Fruit fly (Drosophila melanogaster) whole organism, embryonic: ENCODE results near the gene CG7789.

Source experiments
- Abd-B ChIP-seq: fragments of 200-800 bp; sonication (Bioruptor generic); optimal IDR thresholded peaks from 2 replicates; lab custom pipeline; 2018; ENCODE audit warnings: missing biosample characterization, mild to moderate bottlenecking, missing genetic modification characterization, moderate library complexity
- B-H2 ChIP-seq: fragments of 200-800 bp; sonication (Bioruptor generic); optimal IDR thresholded peaks from 2 replicates; lab custom pipeline; 2018; ENCODE audit warnings: missing biosample characterization, mild to moderate bottlenecking, missing genetic modification characterization
- C15 ChIP-seq: fragments of 200-800 bp; sonication (Bioruptor generic); IDR thresholded peaks from 3 replicates; pipeline ENCODE4 v1.3.6; 2022; ENCODE audit warnings: missing biosample characterization, missing genetic modification characterization
- CG10366 ChIP-seq: fragments of 200-800 bp; sonication (Bioruptor generic); IDR thresholded peaks from 2 replicates; pipeline ENCODE4 v1.3.6; 2022; ENCODE audit warnings: missing biosample characterization, missing genetic modification characterization
- CG12155 ChIP-seq: fragments of 200-800 bp; sonication (Bioruptor generic); optimal IDR thresholded peaks from 3 replicates; lab custom pipeline; 2016; ENCODE audit warnings: missing biosample characterization, missing genetic modification characterization
- CG14050 ChIP-seq: fragments of 200-800 bp; sonication (Bioruptor generic); IDR thresholded peaks from 3 replicates; pipeline ENCODE4 v1.3.6; 2022; ENCODE audit warnings: missing biosample characterization, missing genetic modification characterization
- CG14441 ChIP-seq: fragments of 200-800 bp; sonication (Bioruptor generic); IDR thresholded peaks from 2 replicates; pipeline ENCODE4 v1.3.6; 2022; ENCODE audit warnings: missing biosample characterization, missing genetic modification characterization
- CG15479 ChIP-seq: fragments of 200-800 bp; sonication (Bioruptor generic); optimal IDR thresholded peaks from 3 replicates; lab custom pipeline; 2019; ENCODE audit warnings: missing biosample characterization, mild to moderate bottlenecking, missing genetic modification characterization, moderate library complexity
- CG15514 ChIP-seq: fragments of 200-800 bp; sonication (Bioruptor generic); optimal IDR thresholded peaks from 3 replicates; lab custom pipeline; 2017; ENCODE audit warnings: missing biosample characterization, missing genetic modification characterization, mild to moderate bottlenecking, moderate library complexity, missing genetic modification reagents
- CG18011 ChIP-seq: fragments of 200-800 bp; sonication (Bioruptor generic); optimal IDR thresholded peaks from 2 replicates; lab custom pipeline; 2017; ENCODE audit warnings: missing biosample characterization, missing genetic modification characterization, mild to moderate bottlenecking, moderate library complexity, missing genotype
- CG18476 ChIP-seq: fragments of 200-800 bp; sonication (Bioruptor generic); optimal IDR thresholded peaks from 2 replicates; lab custom pipeline; 2016; ENCODE audit warnings: missing biosample characterization, mild to moderate bottlenecking, missing genetic modification characterization
- CG2116 ChIP-seq: fragments of 200-800 bp; sonication (Bioruptor generic); optimal IDR thresholded peaks from 3 replicates; lab custom pipeline; 2018; ENCODE audit warnings: missing biosample characterization, mild to moderate bottlenecking, missing genetic modification characterization
- CG4360 ChIP-seq: fragments of 200-800 bp; sonication (Bioruptor generic); IDR thresholded peaks from 2 replicates; pipeline ENCODE4 v1.3.6; 2022; ENCODE audit warnings: missing biosample characterization, missing genetic modification characterization
- CG4820 ChIP-seq: fragments of 200-800 bp; sonication (Bioruptor generic); optimal IDR thresholded peaks from 3 replicates; lab custom pipeline; 2016; ENCODE audit warnings: missing biosample characterization, missing genetic modification characterization
- CG5245 ChIP-seq: fragments of 200-800 bp; sonication (Bioruptor generic); optimal IDR thresholded peaks from 3 replicates; lab custom pipeline; 2016; ENCODE audit warnings: missing biosample characterization, missing genetic modification characterization
- CG7372 ChIP-seq: fragments of 200-800 bp; sonication (Bioruptor generic); IDR thresholded peaks from 2 replicates; pipeline ENCODE4 v1.3.6; 2022; ENCODE audit warnings: missing biosample characterization, missing genetic modification characterization
- CG8290 ChIP-seq, 3 experiments: fragments of 200-800 bp; sonication (Bioruptor generic); optimal IDR thresholded peaks; 2 replicates each; lab custom pipeline; 2016 to 2019; ENCODE audit warnings: missing biosample characterization in 3 of 3, missing genetic modification characterization in 3 of 3, mild to moderate bottlenecking in 2 of 3, moderate library complexity in 1 of 3
- CG8478 ChIP-seq: fragments of >200 bp; optimal IDR thresholded peaks from 2 replicates; lab custom pipeline; 2018
- CG9932 ChIP-seq: fragments of 200-800 bp; sonication (Bioruptor generic); IDR thresholded peaks from 2 replicates; pipeline ENCODE4 v1.3.6; 2022; ENCODE audit warnings: missing biosample characterization, missing genetic modification characterization
- Doc3 ChIP-seq: fragments of 200-800 bp; sonication (Bioruptor generic); IDR thresholded peaks from 3 replicates; pipeline ENCODE4 v1.3.6; 2022; ENCODE audit warnings: missing biosample characterization, missing genetic modification characterization; ENCODE audit not compliant: partially characterized antibody
- Gug ChIP-seq: fragments of 200-800 bp; sonication (Bioruptor generic); IDR thresholded peaks from 4 replicates; pipeline ENCODE4 v1.3.6; 2022; ENCODE audit warnings: missing biosample characterization, missing genetic modification characterization
- Hr39 ChIP-seq: fragments of >200 bp; optimal IDR thresholded peaks from 2 replicates; lab custom pipeline; 2017
- Hsf ChIP-seq: fragments of 200-800 bp; sonication (Bioruptor generic); optimal IDR thresholded peaks from 3 replicates; lab custom pipeline; 2016; ENCODE audit warnings: missing biosample characterization, missing genetic modification characterization
- Max ChIP-seq: fragments of 200-800 bp; sonication (Bioruptor generic); optimal IDR thresholded peaks from 2 replicates; lab custom pipeline; 2016; ENCODE audit warnings: missing biosample characterization, mild to moderate bottlenecking, missing genetic modification characterization
- NFAT ChIP-seq: fragments of 200-800 bp; sonication (Bioruptor generic); IDR thresholded peaks from 2 replicates; pipeline ENCODE4 v1.3.6; 2022; ENCODE audit warnings: missing biosample characterization, missing genetic modification characterization
- Scr ChIP-seq: fragments of 200-800 bp; sonication (Bioruptor generic); IDR thresholded peaks from 2 replicates; pipeline ENCODE4 v1.3.6; 2022; ENCODE audit warnings: missing biosample characterization, missing genetic modification characterization; ENCODE audit not compliant: partially characterized antibody
- Sin3A ChIP-seq: fragments of >200 bp; optimal IDR thresholded peaks from 2 replicates; lab custom pipeline; 2018
- Sry-β ChIP-seq: fragments of 200-800 bp; sonication (Bioruptor generic); optimal IDR thresholded peaks from 2 replicates; lab custom pipeline; 2018; ENCODE audit warnings: missing biosample characterization, mild to moderate bottlenecking, missing genetic modification characterization, moderate library complexity
- Sry-δ ChIP-seq: fragments of 200-800 bp; sonication (Bioruptor generic); optimal IDR thresholded peaks from 2 replicates; lab custom pipeline; 2016; ENCODE audit warnings: missing biosample characterization, missing genetic modification characterization
- ap ChIP-seq: fragments of 200-800 bp; sonication (Bioruptor generic); IDR thresholded peaks from 2 replicates; pipeline ENCODE4 v1.3.6; 2022; ENCODE audit warnings: missing biosample characterization, missing genetic modification characterization
- az2 ChIP-seq: fragments of 200-800 bp; sonication (Bioruptor generic); optimal IDR thresholded peaks from 3 replicates; lab custom pipeline; 2016; ENCODE audit warnings: missing biosample characterization, missing genetic modification characterization
- cwo ChIP-seq: fragments of 200-800 bp; sonication (Bioruptor generic); optimal IDR thresholded peaks from 3 replicates; lab custom pipeline; 2017; ENCODE audit warnings: missing biosample characterization, missing genetic modification characterization, mild to moderate bottlenecking, moderate library complexity, missing genetic modification reagents
- dpn ChIP-seq, 2 experiments: fragments of 200-800 bp; sonication (Bioruptor generic); optimal IDR thresholded peaks; 3 replicates each; lab custom pipeline; 2016; ENCODE audit warnings: missing biosample characterization in 2 of 2, missing genetic modification characterization in 2 of 2
- gcm ChIP-seq: fragments of 200-800 bp; sonication (Bioruptor generic); optimal IDR thresholded peaks from 2 replicates; lab custom pipeline; 2019; ENCODE audit warnings: missing biosample characterization, mild to moderate bottlenecking, missing genetic modification characterization, moderate library complexity
- knrl ChIP-seq: fragments of 200-800 bp; sonication (Bioruptor generic); IDR thresholded peaks from 3 replicates; pipeline ENCODE4 v1.3.6; 2022; ENCODE audit warnings: missing biosample characterization, missing genetic modification characterization; ENCODE audit not compliant: partially characterized antibody
- lilli ChIP-seq: fragments of 200-800 bp; sonication (Bioruptor generic); optimal IDR thresholded peaks from 3 replicates; lab custom pipeline; 2016; ENCODE audit warnings: missing biosample characterization, missing genetic modification characterization
- lmd ChIP-seq: fragments of 200-800 bp; sonication (Bioruptor generic); IDR thresholded peaks from 2 replicates; pipeline ENCODE4 v1.3.6; 2022; ENCODE audit warnings: missing biosample characterization, missing genetic modification characterization
- lola ChIP-seq, 3 experiments: fragments of >200 bp in 2 of 3; fragments of 200-800 bp in 1 of 3; sonication (Bioruptor generic) in 1 of 3; optimal IDR thresholded peaks; 2 replicates each; lab custom pipeline; 2017 to 2019; ENCODE audit warnings: missing biosample characterization in 3 of 3, missing genetic modification characterization in 3 of 3, mild to moderate bottlenecking in 1 of 3, moderate library complexity in 1 of 3
- lov ChIP-seq, 2 experiments: fragments of 200-800 bp in 1 of 2; fragments of >200 bp in 1 of 2; sonication (Bioruptor generic) in 1 of 2; IDR thresholded peaks in 1 of 2; optimal IDR thresholded peaks in 1 of 2; 2 replicates in 1 of 2; 3 replicates in 1 of 2; pipeline versions ENCODE4 v1.3.6 to Lab custom; 2017 to 2022; ENCODE audit warnings: missing biosample characterization in 1 of 2, missing genetic modification characterization in 1 of 2
- otp ChIP-seq: fragments of 200-800 bp; sonication (Bioruptor generic); IDR thresholded peaks from 3 replicates; pipeline ENCODE4, ENCODE4 v1.3.6; 2022; ENCODE audit warnings: missing biosample characterization, missing genetic modification characterization
- pho ChIP-seq: fragments of 200-800 bp; sonication (Bioruptor generic); optimal IDR thresholded peaks from 2 replicates; lab custom pipeline; 2016; ENCODE audit warnings: missing biosample characterization, missing genetic modification characterization
- prd ChIP-seq, 3 experiments: fragments of >200 bp in 2 of 3; fragments of 200-800 bp in 1 of 3; sonication (Bioruptor generic) in 1 of 3; optimal IDR thresholded peaks in 2 of 3; IDR thresholded peaks in 1 of 3; 2 replicates in 2 of 3; 3 replicates in 1 of 3; pipeline versions ENCODE4 v1.3.6 to Lab custom; 2017 to 2022; ENCODE audit warnings: missing biosample characterization in 1 of 3, missing genetic modification characterization in 1 of 3
- pum ChIP-seq: fragments of 200-800 bp; sonication (Bioruptor generic); optimal IDR thresholded peaks from 2 replicates; lab custom pipeline; 2016; ENCODE audit warnings: missing biosample characterization, missing genetic modification characterization
- repo ChIP-seq: fragments of 200-800 bp; sonication (Bioruptor generic); optimal IDR thresholded peaks from 2 replicates; lab custom pipeline; 2016; ENCODE audit warnings: missing biosample characterization, missing genetic modification characterization
- ro ChIP-seq: fragments of 200-800 bp; sonication (Bioruptor generic); IDR thresholded peaks from 2 replicates; pipeline ENCODE4 v1.3.6; 2022; ENCODE audit warnings: missing biosample characterization, missing genetic modification characterization
- sima ChIP-seq: fragments of 200-800 bp; sonication (Bioruptor generic); optimal IDR thresholded peaks from 2 replicates; lab custom pipeline; 2016; ENCODE audit warnings: missing biosample characterization, missing genetic modification characterization
- tap ChIP-seq: fragments of 200-800 bp; optimal IDR thresholded peaks from 3 replicates; lab custom pipeline; 2019; ENCODE audit warnings: missing biosample characterization, mild to moderate bottlenecking, missing genetic modification characterization, moderate library complexity
- vvl ChIP-seq: fragments of 200-800 bp; sonication (Bioruptor generic); IDR thresholded peaks from 2 replicates; pipeline ENCODE4 v1.3.6; 2022; ENCODE audit warnings: missing biosample characterization, missing genetic modification characterization

CG7789 gene

dm6 chr3R:29798966-29799680, 3.9 kb upstream of the CG7789 start, which contains the start of the genes Rnb and Drice (continued):
- TF ChIP-seq dpn (GFP tag; optimal IDR thresholded peaks at IDR 0.05; lab: Kevin White, UChicago) (peak in 1 of 2 experiments; percentile 33), NFAT (GFP tag; lab: Robert Waterston, UW) (peak; percentile 49; the same call in 1 of the 2 replicates), CG9932 (peak; percentile 72), pho (peak; percentile 23), lilli (peak; percentile 48), Sin3A (lab: Kevin White, UChicago) (peak; percentile 77), CG18476 (GFP tag; lab: Kevin White, UChicago) (no peak), Sry-δ (peak; percentile 65), CG5245 (GFP tag; lab: Kevin White, UChicago) (peak; percentile 6), repo (GFP tag; lab: Kevin White, UChicago) (no peak), Doc3 (GFP tag; lab: Robert Waterston, UW) (peak; percentile 72), Sry-β (GFP tag; lab: Kevin White, UChicago) (peak; percentile 44), prd (optimal IDR thresholded peaks at IDR 0.05; lab: Kevin White, UChicago) (no peak), prd (GFP tag; IDR thresholded peaks at IDR 0.05; lab: Robert Waterston, UW) (peak; percentile 55), ro (GFP tag; lab: Robert Waterston, UW) (0 out of 2 replicates have a peak, but pooled peaks have one; percentile 21), CG4360 (GFP tag; lab: Robert Waterston, UW) (no peak), CG7372 (no peak), CG14441 (GFP tag; lab: Robert Waterston, UW) (peak; percentile 43; the same call in 1 of the 2 replicates), B-H2 (no peak), CG14050 (peak; percentile 35; the same call in 1 of the 3 replicates), Abd-B (GFP tag; lab: Kevin White, UChicago) (no peak), CG15479 (no peak), az2 (peak; percentile 20), sima (GFP tag; lab: Kevin White, UChicago) (no peak), Hsf (GFP tag; lab: Kevin White, UChicago) (peak; percentile 26), CG2116 (GFP tag; lab: Kevin White, UChicago) (peak; percentile 58), ap (0 out of 2 replicates have a peak, but pooled peaks have one; percentile 13), cwo (GFP tag; lab: Kevin White, UChicago) (no peak), gcm (no peak), Max (peak; percentile 58), CG12155 (GFP tag; lab: Kevin White, UChicago) (no peak), CG8478 (no peak), Hr39 (lab: Kevin White, UChicago) (no peak), lmd (GFP tag; lab: Robert Waterston, UW) (peak; percentile 8; the same call in 1 of the 2 replicates), Gug (GFP tag; lab: Robert Waterston, UW) (no peak; the same call in 3 of the 4 replicates), vvl (peak; percentile 50), knrl (peak; percentile 66), tap (tag; lab: Kevin White, UChicago) (no peak), CG10366 (peak; percentile 30; the same call in 1 of the 2 replicates), C15 (no peak), CG15514 (GFP tag; lab: Kevin White, UChicago) (peak; percentile 31), otp (no peak), CG8290 (GFP tag; optimal IDR thresholded peaks at IDR 0.05; lab: Kevin White, UChicago) (no peak), CG8290 (tag; optimal IDR thresholded peaks at IDR 0.05; lab: Kevin White, UChicago) (no peak), lov (optimal IDR thresholded peaks at IDR 0.05; lab: Kevin White, UChicago) (no peak), lov (GFP tag; IDR thresholded peaks at IDR 0.05; lab: Robert Waterston, UW) (no peak), CG4820 (GFP tag; lab: Kevin White, UChicago) (peak; percentile 16), lola (GFP tag; optimal IDR thresholded peaks at IDR 0.05; lab: Kevin White, UChicago) (peak in 1 of 3 experiments; percentile 54), CG18011 (GFP tag; lab: Kevin White, UChicago) (no peak), Scr (GFP tag; lab: Robert Waterston, UW) (peak; percentile 79), pum (GFP tag; lab: Kevin White, UChicago) (no peak)
